Fruit fly (Drosophila melanogaster) whole organism, wandering third instar larva: Measurements from ENCODE around the gene Iml1.

Source experiments
- br ChIP-seq: fragments of 200-800 bp; sonication (Bioruptor generic); optimal IDR thresholded peaks from 2 replicates; lab custom pipeline; 2016; ENCODE audit warnings: missing biosample characterization, missing genetic modification characterization
- dmrt93B ChIP-seq: fragments of 200-800 bp; sonication (Bioruptor generic); optimal IDR thresholded peaks from 2 replicates; lab custom pipeline; 2018; ENCODE audit warnings: missing biosample characterization, mild to moderate bottlenecking, missing genetic modification characterization

DNA sequence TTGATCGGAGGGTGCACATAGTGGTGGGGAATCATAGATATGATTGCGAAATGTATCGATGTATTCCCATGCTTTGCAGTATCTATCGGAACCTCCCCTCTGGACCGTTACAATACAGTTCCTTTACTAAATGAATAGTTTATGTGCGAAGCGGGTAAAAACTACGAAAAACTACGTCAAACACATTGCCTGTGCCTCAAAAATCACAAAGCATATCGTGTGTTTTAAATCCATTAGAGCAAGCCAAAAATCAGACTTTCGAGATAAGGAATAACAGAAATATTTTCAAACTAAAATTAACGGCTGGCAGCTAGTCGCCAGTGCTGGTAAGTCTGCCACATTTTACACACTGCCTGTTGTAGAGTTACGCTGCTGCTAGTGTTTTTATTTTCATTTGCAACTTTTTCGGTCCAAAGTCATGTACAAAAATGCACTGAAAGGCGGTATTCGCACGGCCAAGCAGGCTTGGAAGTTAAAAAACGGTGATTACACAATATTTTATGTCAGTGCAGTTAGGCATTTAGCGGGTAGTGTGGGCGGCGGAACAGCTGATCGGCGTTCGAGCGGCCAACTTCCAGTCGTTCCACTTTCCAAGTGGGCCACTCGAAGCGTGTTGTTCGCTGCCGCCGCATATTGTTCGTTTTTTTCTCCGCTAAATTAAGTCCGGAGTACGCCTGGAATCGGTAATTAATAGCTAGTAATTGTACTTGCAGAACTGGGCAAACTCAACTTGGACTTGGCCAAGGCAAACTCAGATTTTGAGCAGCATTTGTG is 16.4 kb downstream of the Iml1 start:
- TF ChIP-seq dmrt93B (GFP tag; lab: Kevin White, UChicago) = peak; percentile 30
- TF ChIP-seq br (GFP tag; lab: Kevin White, UChicago) = peak; percentile 80
